Fruit fly (Drosophila melanogaster) whole organism, pupa: ENCODE measurements around the gene CG34282.
A peak's percentile ranks its signal among the peaks of the same experiment; 100 is the strongest.

Experiments used
- CG10348 ChIP-seq: fragments of 200-800 bp; sonication (Bioruptor generic); IDR thresholded peaks from 2 replicates; pipeline ENCODE4 v1.3.6; 2022; ENCODE audit warnings: missing biosample characterization, missing genetic modification characterization
- CG12605 ChIP-seq: fragments of 200-800 bp; sonication (Bioruptor generic); IDR thresholded peaks from 2 replicates; pipeline ENCODE4 v1.3.6; 2022; ENCODE audit warnings: missing biosample characterization, missing genetic modification characterization
- CG13204 ChIP-seq: fragments of 200-800 bp; sonication (Bioruptor generic); optimal IDR thresholded peaks from 2 replicates; lab custom pipeline; 2018; ENCODE audit warnings: missing biosample characterization, mild to moderate bottlenecking, missing genetic modification characterization, moderate library complexity
- CG14655 ChIP-seq: fragments of 200-800 bp; sonication (Bioruptor generic); optimal IDR thresholded peaks from 3 replicates; lab custom pipeline; 2017; ENCODE audit warnings: mild to moderate bottlenecking, missing biosample characterization, missing genetic modification reagents, missing genetic modification characterization
- CG15710 ChIP-seq: fragments of 200-800 bp; sonication (Bioruptor generic); optimal IDR thresholded peaks from 2 replicates; lab custom pipeline; 2018; ENCODE audit warnings: missing biosample characterization, mild to moderate bottlenecking, missing genetic modification characterization, moderate library complexity
- CG17806 ChIP-seq: fragments of 200-800 bp; sonication (Bioruptor generic); optimal IDR thresholded peaks from 2 replicates; lab custom pipeline; 2018; ENCODE audit warnings: missing biosample characterization, mild to moderate bottlenecking, missing genetic modification characterization, moderate library complexity
- CG32121 ChIP-seq: fragments of 200-800 bp; sonication (Bioruptor generic); IDR thresholded peaks from 2 replicates; pipeline ENCODE4 v1.3.6; 2022; ENCODE audit warnings: missing biosample characterization, missing genetic modification characterization
- CG34367 ChIP-seq: fragments of 200-800 bp; sonication (Bioruptor generic); optimal IDR thresholded peaks from 2 replicates; lab custom pipeline; 2018; ENCODE audit warnings: missing biosample characterization, mild to moderate bottlenecking, missing genetic modification characterization
- CG4496 ChIP-seq: fragments of 200-800 bp; sonication (Bioruptor generic); IDR thresholded peaks from 3 replicates; pipeline ENCODE4 v1.3.6; 2022; ENCODE audit warnings: missing biosample characterization, missing genetic modification characterization
- CG8159 ChIP-seq: fragments of 200-800 bp; sonication (Bioruptor generic); optimal IDR thresholded peaks from 3 replicates; lab custom pipeline; 2018; ENCODE audit warnings: missing biosample characterization, mild to moderate bottlenecking, missing genetic modification characterization, moderate library complexity
- CG8301 ChIP-seq: fragments of 200-800 bp; sonication (Bioruptor generic); optimal IDR thresholded peaks from 2 replicates; lab custom pipeline; 2018; ENCODE audit warnings: missing biosample characterization, mild to moderate bottlenecking, missing genetic modification characterization
- CG9948 ChIP-seq: fragments of 200-800 bp; sonication (Bioruptor generic); optimal IDR thresholded peaks from 2 replicates; lab custom pipeline; 2018; ENCODE audit warnings: missing biosample characterization, mild to moderate bottlenecking, missing genetic modification characterization, moderate library complexity
- D1 ChIP-seq: fragments of 200-800 bp; sonication (Bioruptor generic); optimal IDR thresholded peaks from 2 replicates; lab custom pipeline; 2018; ENCODE audit warnings: missing biosample characterization, mild to moderate bottlenecking, missing genetic modification characterization, moderate library complexity
- EcR ChIP-seq: fragments of 200-800 bp; sonication (Bioruptor generic); optimal IDR thresholded peaks from 3 replicates; lab custom pipeline; 2019; ENCODE audit warnings: missing biosample characterization, missing genetic modification characterization, mild to moderate bottlenecking, moderate library complexity, missing genetic modification reagents
- Ets98B ChIP-seq: fragments of 200-800 bp; sonication (Bioruptor generic); IDR thresholded peaks from 2 replicates; pipeline ENCODE4 v1.3.6; 2022; ENCODE audit warnings: missing biosample characterization, missing genetic modification characterization
- Pif1A ChIP-seq: fragments of 200-800 bp; sonication (Bioruptor generic); optimal IDR thresholded peaks from 3 replicates; lab custom pipeline; 2016; ENCODE audit warnings: missing biosample characterization, missing genetic modification characterization
- Pif1B ChIP-seq: fragments of 200-800 bp; sonication (Bioruptor generic); optimal IDR thresholded peaks from 3 replicates; lab custom pipeline; 2016; ENCODE audit warnings: missing biosample characterization, missing genetic modification characterization
- Snoo ChIP-seq: fragments of 200-800 bp; sonication (Bioruptor generic); optimal IDR thresholded peaks from 3 replicates; lab custom pipeline; 2017; ENCODE audit warnings: missing biosample characterization, mild to moderate bottlenecking, missing genetic modification characterization, inconsistent platforms
- fd96Ca ChIP-seq: fragments of 200-800 bp; sonication (Bioruptor generic); IDR thresholded peaks from 3 replicates; pipeline ENCODE4 v1.3.6; 2022; ENCODE audit warnings: missing biosample characterization, missing genetic modification characterization
- gl ChIP-seq: fragments of 200-800 bp; sonication (Bioruptor generic); optimal IDR thresholded peaks from 2 replicates; lab custom pipeline; 2018; ENCODE audit warnings: missing biosample characterization, mild to moderate bottlenecking, missing genetic modification characterization
- rn ChIP-seq: fragments of 200-800 bp; sonication (Bioruptor generic); IDR thresholded peaks from 2 replicates; pipeline ENCODE4 v1.3.6; 2022; ENCODE audit warnings: missing biosample characterization, missing genetic modification characterization

The CG34282 gene

dm6 chr3R:18694952-18695351 is at the start of gene CG34282:
CG34282 (plus strand) TSS chr3R:18695252.
- no peak for TF ChIP-seq CG8301 (tag; lab: Kevin White, UChicago)
- no peak for TF ChIP-seq CG13204 (GFP tag; lab: Kevin White, UChicago)
- no peak for TF ChIP-seq Pif1B (GFP tag; lab: Kevin White, UChicago)
- no peak for TF ChIP-seq Snoo (tag; lab: Kevin White, UChicago)
- no peak for TF ChIP-seq CG8159
- no peak for TF ChIP-seq gl (tag; lab: Kevin White, UChicago)
- no peak for TF ChIP-seq CG10348 (GFP tag; lab: Robert Waterston, UW)
- no peak for TF ChIP-seq CG4496 (GFP tag; lab: Robert Waterston, UW)
- no peak for TF ChIP-seq CG9948 (tag; lab: Kevin White, UChicago)
- no peak for TF ChIP-seq EcR (GFP tag; lab: Kevin White, UChicago)
- TF ChIP-seq Ets98B (GFP tag; lab: Robert Waterston, UW): no peak
- TF ChIP-seq CG17806 (tag; lab: Kevin White, UChicago): no peak
- TF ChIP-seq fd96Ca (GFP tag; lab: Robert Waterston, UW): no peak
- TF ChIP-seq CG15710: no peak
- TF ChIP-seq, all 21 proteins: peak for 0

- TF ChIP-seq fd96Ca (GFP tag; lab: Robert Waterston, UW) (no peak), EcR (GFP tag; lab: Kevin White, UChicago) (peak; percentile 98), CG4496 (GFP tag; lab: Robert Waterston, UW) (no peak), Snoo (tag; lab: Kevin White, UChicago) (no peak), D1 (tag; lab: Kevin White, UChicago) (no peak), CG13204 (GFP tag; lab: Kevin White, UChicago) (no peak), gl (tag; lab: Kevin White, UChicago) (no peak)
- TF ChIP-seq, all 21 proteins: peak for 1
Observed at dm6 chr3R:18658380-18658944, 36.6 kb upstream of the CG34282 start.

dm6 chr3R:18658945-18659642 is 36.0 kb upstream of the CG34282 start, which contains the start of the genes CG31224 and CstF64:
CG31224 (minus strand) TSS chr3R:18659309.
CstF64 (plus strand) TSS chr3R:18659618.
- TF ChIP-seq Snoo (tag; lab: Kevin White, UChicago) (peak; percentile 71), Pif1A (no peak), D1 (tag; lab: Kevin White, UChicago) (no peak), Pif1B (GFP tag; lab: Kevin White, UChicago) (no peak), gl (tag; lab: Kevin White, UChicago) (peak; percentile 2), Ets98B (GFP tag; lab: Robert Waterston, UW) (peak; percentile 76), CG10348 (GFP tag; lab: Robert Waterston, UW) (peak; percentile 50; the same call in 1 of the 2 replicates), CG8159 (peak; percentile 75), CG34367 (tag; lab: Kevin White, UChicago) (peak; percentile 57), CG8301 (tag; lab: Kevin White, UChicago) (peak; percentile 65), CG17806 (tag; lab: Kevin White, UChicago) (peak; percentile 76), CG4496 (GFP tag; lab: Robert Waterston, UW) (peak; percentile 83), fd96Ca (GFP tag; lab: Robert Waterston, UW) (no peak), CG14655 (GFP tag; lab: Kevin White, UChicago) (no peak), CG9948 (tag; lab: Kevin White, UChicago) (peak; percentile 61), EcR (GFP tag; lab: Kevin White, UChicago) (peak; percentile 84), CG32121 (GFP tag; lab: Robert Waterston, UW) (peak; percentile 76), CG15710 (peak; percentile 77), CG12605 (GFP tag; lab: Robert Waterston, UW) (no peak), CG13204 (GFP tag; lab: Kevin White, UChicago) (no peak), rn (GFP tag; lab: Robert Waterston, UW) (peak; percentile 54; the same call in 1 of the 2 replicates)
- TF ChIP-seq, all 21 proteins: peak for 14

dm6 chr3R:18663525-18663924 is 31.5 kb upstream of the CG34282 start, which contains the start of the genes Cpsf73 and Gos28:
Cpsf73 (minus strand) TSS chr3R:18663552.
Gos28 (plus strand) TSS chr3R:18663738.
- TF ChIP-seq EcR (GFP tag; lab: Kevin White, UChicago) (peak; percentile 40), CG4496 (GFP tag; lab: Robert Waterston, UW) (0 out of 3 replicates have a peak, but pooled peaks have one; percentile 30), CG15710 (peak; percentile 3), CG10348 (GFP tag; lab: Robert Waterston, UW) (no peak), Ets98B (GFP tag; lab: Robert Waterston, UW) (no peak)

- TF ChIP-seq Pif1A: no peak
- TF ChIP-seq Ets98B (GFP tag; lab: Robert Waterston, UW): no peak
- TF ChIP-seq CG4496 (GFP tag; lab: Robert Waterston, UW): no peak
- no peak for TF ChIP-seq CG32121 (GFP tag; lab: Robert Waterston, UW)
- no peak for TF ChIP-seq CG9948 (tag; lab: Kevin White, UChicago)
- TF ChIP-seq Snoo (tag; lab: Kevin White, UChicago): no peak
- no peak for TF ChIP-seq CG12605 (GFP tag; lab: Robert Waterston, UW)
- no peak for TF ChIP-seq CG10348 (GFP tag; lab: Robert Waterston, UW)
- TF ChIP-seq gl (tag; lab: Kevin White, UChicago): no peak
- TF ChIP-seq CG8159: no peak
- TF ChIP-seq CG17806 (tag; lab: Kevin White, UChicago): no peak
- TF ChIP-seq CG15710: no peak
- TF ChIP-seq CG8301 (tag; lab: Kevin White, UChicago): no peak
- no peak for TF ChIP-seq CG14655 (GFP tag; lab: Kevin White, UChicago)
- TF ChIP-seq rn (GFP tag; lab: Robert Waterston, UW): no peak
- TF ChIP-seq EcR (GFP tag; lab: Kevin White, UChicago): no peak
- no peak for TF ChIP-seq fd96Ca (GFP tag; lab: Robert Waterston, UW)
- no peak for TF ChIP-seq CG34367 (tag; lab: Kevin White, UChicago)
- TF ChIP-seq, all 21 proteins: peak for 0
Observed at dm6 chr3R:18665061-18665460, 30.0 kb upstream of the CG34282 start, which contains the start of gene CG31231. CG31231 (plus strand) TSS chr3R:18665361.
